Fruit fly (Drosophila melanogaster) whole organism, embryonic: ENCODE results near the gene Eip63E.

Experiments used
- Awh ChIP-seq: fragments of 200-800 bp; sonication (Bioruptor generic); IDR thresholded peaks from 2 replicates; pipeline ENCODE4, ENCODE4 v1.3.6; 2022; ENCODE audit warnings: missing biosample characterization, missing genetic modification characterization
- Blimp-1 ChIP-seq: fragments of 200-800 bp; sonication (Bioruptor generic); optimal IDR thresholded peaks from 3 replicates; lab custom pipeline; 2018; ENCODE audit warnings: missing biosample characterization, missing genetic modification characterization, mild to moderate bottlenecking, moderate library complexity, missing genetic modification reagents
- CG12744 ChIP-seq: fragments of 200-800 bp; sonication (Bioruptor generic); optimal IDR thresholded peaks from 2 replicates; lab custom pipeline; 2016; ENCODE audit warnings: missing biosample characterization, missing genetic modification characterization
- CG12769 ChIP-seq: fragments of 200-800 bp; sonication (Bioruptor generic); optimal IDR thresholded peaks from 2 replicates; lab custom pipeline; 2019; ENCODE audit warnings: missing biosample characterization, mild to moderate bottlenecking, missing genetic modification characterization, moderate library complexity
- CG14860 ChIP-seq: fragments of 200-800 bp; sonication (Bioruptor generic); IDR thresholded peaks from 3 replicates; pipeline ENCODE4 v1.3.6; 2022; ENCODE audit warnings: missing biosample characterization, missing genetic modification characterization; ENCODE audit not compliant: partially characterized antibody
- CG15696 ChIP-seq: fragments of 200-800 bp; sonication (Bioruptor generic); optimal IDR thresholded peaks from 2 replicates; lab custom pipeline; 2019; ENCODE audit warnings: missing biosample characterization, mild to moderate bottlenecking, missing genetic modification characterization, moderate library complexity
- CG1602 ChIP-seq: fragments of 200-800 bp; sonication (Bioruptor generic); optimal IDR thresholded peaks from 3 replicates; lab custom pipeline; 2016; ENCODE audit warnings: missing biosample characterization, missing genetic modification characterization
- CG17361 ChIP-seq: fragments of 200-800 bp; sonication (Bioruptor generic); IDR thresholded peaks from 3 replicates; pipeline ENCODE4 v1.3.6; 2022; ENCODE audit warnings: missing biosample characterization, missing genetic modification characterization
- CG18262 ChIP-seq: fragments of 200-800 bp; optimal IDR thresholded peaks from 3 replicates; lab custom pipeline; 2019; ENCODE audit warnings: missing biosample characterization, mild to moderate bottlenecking, missing genetic modification characterization, moderate library complexity
- CG2199 ChIP-seq: fragments of 200-800 bp; sonication (Bioruptor generic); IDR thresholded peaks from 3 replicates; pipeline ENCODE4 v1.3.6; 2022; ENCODE audit warnings: missing biosample characterization, missing genetic modification characterization
- CG33213 ChIP-seq: fragments of 200-800 bp; sonication (Bioruptor generic); optimal IDR thresholded peaks from 3 replicates; lab custom pipeline; 2016; ENCODE audit warnings: missing biosample characterization, missing genetic modification characterization
- CG4328 ChIP-seq: fragments of 200-800 bp; sonication (Bioruptor generic); optimal IDR thresholded peaks from 3 replicates; lab custom pipeline; 2017; ENCODE audit warnings: missing biosample characterization, missing genetic modification reagents, missing genetic modification characterization
- CG4707 ChIP-seq: fragments of 200-800 bp; sonication (Bioruptor generic); optimal IDR thresholded peaks from 2 replicates; lab custom pipeline; 2018; ENCODE audit warnings: missing biosample characterization, mild to moderate bottlenecking, missing genetic modification characterization, moderate library complexity
- CG4730 ChIP-seq: fragments of 200-800 bp; sonication (Bioruptor generic); IDR thresholded peaks from 2 replicates; pipeline ENCODE4 v1.3.6; 2022; ENCODE audit warnings: missing biosample characterization, missing genetic modification characterization
- CG6254 ChIP-seq: fragments of 200-800 bp; sonication (Bioruptor generic); optimal IDR thresholded peaks from 3 replicates; lab custom pipeline; 2017; ENCODE audit warnings: mild to moderate bottlenecking, missing biosample characterization, missing genetic modification reagents, missing genetic modification characterization
- CG6813 ChIP-seq: fragments of 200-800 bp; sonication (Bioruptor generic); optimal IDR thresholded peaks from 2 replicates; lab custom pipeline; 2017; ENCODE audit warnings: missing biosample characterization, missing genetic modification characterization, mild to moderate bottlenecking, moderate library complexity, missing genetic modification reagents
- CG8359 ChIP-seq: fragments of 200-800 bp; sonication (Bioruptor generic); optimal IDR thresholded peaks from 2 replicates; lab custom pipeline; 2017; ENCODE audit warnings: missing biosample characterization, mild to moderate bottlenecking, missing genetic modification characterization, borderline replicate concordance
- CG8924 ChIP-seq: fragments of 200-800 bp; optimal IDR thresholded peaks from 3 replicates; lab custom pipeline; 2019; ENCODE audit warnings: missing biosample characterization, mild to moderate bottlenecking, missing genetic modification characterization, moderate library complexity
- CG9437 ChIP-seq: fragments of 200-800 bp; sonication (Bioruptor generic); optimal IDR thresholded peaks from 2 replicates; lab custom pipeline; 2018; ENCODE audit warnings: missing biosample characterization, mild to moderate bottlenecking, missing genetic modification characterization
- CoRest ChIP-seq: fragments of 200-800 bp; sonication (Bioruptor generic); optimal IDR thresholded peaks from 3 replicates; lab custom pipeline; 2018; ENCODE audit warnings: missing biosample characterization, mild to moderate bottlenecking, missing genetic modification characterization, moderate library complexity
- D19A ChIP-seq: fragments of 200-800 bp; optimal IDR thresholded peaks from 3 replicates; lab custom pipeline; 2019; ENCODE audit warnings: missing biosample characterization, mild to moderate bottlenecking, missing genetic modification characterization, moderate library complexity
- Dbx ChIP-seq: fragments of 200-800 bp; sonication (Bioruptor generic); IDR thresholded peaks from 3 replicates; pipeline ENCODE4 v1.3.6; 2022; ENCODE audit warnings: missing biosample characterization, missing genetic modification characterization
- Deaf1 ChIP-seq: fragments of 200-800 bp; optimal IDR thresholded peaks from 3 replicates; lab custom pipeline; 2019; ENCODE audit warnings: missing biosample characterization, mild to moderate bottlenecking, missing genetic modification characterization, moderate library complexity
- Doc3 ChIP-seq: fragments of 200-800 bp; sonication (Bioruptor generic); IDR thresholded peaks from 3 replicates; pipeline ENCODE4 v1.3.6; 2022; ENCODE audit warnings: missing biosample characterization, missing genetic modification characterization; ENCODE audit not compliant: partially characterized antibody
- Ets65A ChIP-seq: fragments of 200-800 bp; sonication (Bioruptor generic); peaks from one replicate; lab custom pipeline; 2016; ENCODE audit warnings: missing biosample characterization, missing genetic modification characterization
- Fer1 ChIP-seq: fragments of 200-800 bp; sonication (Bioruptor generic); optimal IDR thresholded peaks from 2 replicates; lab custom pipeline; 2017; ENCODE audit warnings: missing biosample characterization, mild to moderate bottlenecking, missing genetic modification characterization
- GATAe ChIP-seq: fragments of 200-800 bp; sonication (Bioruptor generic); conservative IDR thresholded peaks from 2 replicates; pipeline ENCODE4 v1.3.6; 2022; ENCODE audit warnings: missing biosample characterization, missing genetic modification characterization
- HHEX ChIP-seq: fragments of 200-800 bp; sonication (Bioruptor generic); optimal IDR thresholded peaks from 3 replicates; lab custom pipeline; 2017; ENCODE audit warnings: missing biosample characterization, mild to moderate bottlenecking, missing genetic modification characterization, missing genetic modification reagents
- Mad ChIP-seq: fragments of 200-800 bp; sonication (Bioruptor generic); optimal IDR thresholded peaks from 2 replicates; lab custom pipeline; 2016; ENCODE audit warnings: missing biosample characterization, missing genetic modification characterization
- Ravus ChIP-seq: fragments of 200-800 bp; sonication (Bioruptor generic); IDR thresholded peaks from 2 replicates; pipeline ENCODE4 v1.3.6; 2022; ENCODE audit warnings: missing biosample characterization, missing genetic modification characterization
- TFAM ChIP-seq: fragments of 200-800 bp; sonication (Bioruptor generic); optimal IDR thresholded peaks from 2 replicates; lab custom pipeline; 2017; ENCODE audit warnings: missing biosample characterization, missing genetic modification characterization, inconsistent platforms
- ase ChIP-seq: fragments of 200-800 bp; sonication (Bioruptor generic); IDR thresholded peaks from 3 replicates; pipeline ENCODE4 v1.3.6; 2022; ENCODE audit warnings: missing biosample characterization, missing genetic modification characterization
- bigmax ChIP-seq: fragments of 200-800 bp; sonication (Bioruptor generic); optimal IDR thresholded peaks from 2 replicates; lab custom pipeline; 2018; ENCODE audit warnings: missing biosample characterization, mild to moderate bottlenecking, missing genetic modification characterization
- br ChIP-seq: fragments of >200 bp; optimal IDR thresholded peaks from 2 replicates; lab custom pipeline; 2017
- cg ChIP-seq: fragments of 200-800 bp; sonication (Bioruptor generic); optimal IDR thresholded peaks from 3 replicates; lab custom pipeline; 2019; ENCODE audit warnings: missing biosample characterization, mild to moderate bottlenecking, missing genetic modification characterization, moderate library complexity
- chm ChIP-seq: fragments of 200-800 bp; sonication (Bioruptor generic); IDR thresholded peaks from 2 replicates; pipeline ENCODE4 v1.3.6; 2022; ENCODE audit warnings: missing biosample characterization, missing genetic modification characterization
- esg ChIP-seq: fragments of 200-800 bp; sonication (Bioruptor generic); conservative IDR thresholded peaks from 2 replicates; pipeline ENCODE4 v1.3.6; 2022; ENCODE audit warnings: missing biosample characterization, missing genetic modification characterization
- fru ChIP-seq: fragments of >200 bp; optimal IDR thresholded peaks from 2 replicates; lab custom pipeline; 2017
- grn ChIP-seq: fragments of 200-800 bp; sonication (Bioruptor generic); optimal IDR thresholded peaks from 3 replicates; lab custom pipeline; 2017; ENCODE audit warnings: missing biosample characterization, missing genetic modification characterization
- hbn ChIP-seq: fragments of 200-800 bp; sonication (Bioruptor generic); IDR thresholded peaks from 2 replicates; pipeline ENCODE4 v1.3.6; 2022; ENCODE audit warnings: missing biosample characterization, missing genetic modification characterization; ENCODE audit not compliant: partially characterized antibody
- her ChIP-seq: fragments of 200-800 bp; sonication (Bioruptor generic); optimal IDR thresholded peaks from 2 replicates; lab custom pipeline; 2016; ENCODE audit warnings: missing biosample characterization, missing genetic modification characterization
- inv ChIP-seq: fragments of 200-800 bp; sonication (Bioruptor generic); IDR thresholded peaks from 2 replicates; pipeline ENCODE4 v1.3.6; 2022; ENCODE audit warnings: missing biosample characterization, missing genetic modification characterization; ENCODE audit not compliant: partially characterized antibody
- lab ChIP-seq: fragments of 200-800 bp; sonication (Bioruptor generic); optimal IDR thresholded peaks from 3 replicates; lab custom pipeline; 2017; ENCODE audit warnings: missing biosample characterization, missing genetic modification characterization, mild to moderate bottlenecking, moderate library complexity, missing genetic modification reagents
- lilli ChIP-seq: fragments of 200-800 bp; sonication (Bioruptor generic); optimal IDR thresholded peaks from 3 replicates; lab custom pipeline; 2016; ENCODE audit warnings: missing biosample characterization, missing genetic modification characterization
- mld ChIP-seq: fragments of 200-800 bp; sonication (Bioruptor generic); IDR thresholded peaks from 3 replicates; pipeline ENCODE4 v1.3.6; 2022; ENCODE audit warnings: missing biosample characterization, missing genetic modification characterization; ENCODE audit not compliant: partially characterized antibody
- nau ChIP-seq: fragments of 200-800 bp; sonication (Bioruptor generic); optimal IDR thresholded peaks from 3 replicates; lab custom pipeline; 2017; ENCODE audit warnings: missing biosample characterization, mild to moderate bottlenecking, missing genetic modification characterization, missing genetic modification reagents
- sisA ChIP-seq: fragments of 200-800 bp; sonication (Bioruptor generic); IDR thresholded peaks from 2 replicates; pipeline ENCODE4 v1.3.6; 2022; ENCODE audit warnings: missing biosample characterization, missing genetic modification characterization
- sr ChIP-seq: fragments of 200-800 bp; sonication (Bioruptor generic); IDR thresholded peaks from 3 replicates; pipeline ENCODE4 v1.3.6; 2022; ENCODE audit warnings: missing biosample characterization, missing genetic modification characterization
- stc ChIP-seq: fragments of 200-800 bp; sonication (Bioruptor generic); IDR thresholded peaks from 2 replicates; pipeline ENCODE4 v1.3.6; 2022; ENCODE audit warnings: missing biosample characterization, missing genetic modification characterization
- stwl ChIP-seq: fragments of 200-800 bp; sonication (Bioruptor generic); optimal IDR thresholded peaks from 3 replicates; lab custom pipeline; 2018; ENCODE audit warnings: missing biosample characterization, mild to moderate bottlenecking, missing genetic modification characterization, moderate library complexity
- zen ChIP-seq: fragments of 200-800 bp; sonication (Bioruptor generic); optimal IDR thresholded peaks from 3 replicates; lab custom pipeline; 2018; ENCODE audit warnings: missing biosample characterization, mild to moderate bottlenecking, missing genetic modification characterization, moderate library complexity

The Eip63E gene

DNA sequence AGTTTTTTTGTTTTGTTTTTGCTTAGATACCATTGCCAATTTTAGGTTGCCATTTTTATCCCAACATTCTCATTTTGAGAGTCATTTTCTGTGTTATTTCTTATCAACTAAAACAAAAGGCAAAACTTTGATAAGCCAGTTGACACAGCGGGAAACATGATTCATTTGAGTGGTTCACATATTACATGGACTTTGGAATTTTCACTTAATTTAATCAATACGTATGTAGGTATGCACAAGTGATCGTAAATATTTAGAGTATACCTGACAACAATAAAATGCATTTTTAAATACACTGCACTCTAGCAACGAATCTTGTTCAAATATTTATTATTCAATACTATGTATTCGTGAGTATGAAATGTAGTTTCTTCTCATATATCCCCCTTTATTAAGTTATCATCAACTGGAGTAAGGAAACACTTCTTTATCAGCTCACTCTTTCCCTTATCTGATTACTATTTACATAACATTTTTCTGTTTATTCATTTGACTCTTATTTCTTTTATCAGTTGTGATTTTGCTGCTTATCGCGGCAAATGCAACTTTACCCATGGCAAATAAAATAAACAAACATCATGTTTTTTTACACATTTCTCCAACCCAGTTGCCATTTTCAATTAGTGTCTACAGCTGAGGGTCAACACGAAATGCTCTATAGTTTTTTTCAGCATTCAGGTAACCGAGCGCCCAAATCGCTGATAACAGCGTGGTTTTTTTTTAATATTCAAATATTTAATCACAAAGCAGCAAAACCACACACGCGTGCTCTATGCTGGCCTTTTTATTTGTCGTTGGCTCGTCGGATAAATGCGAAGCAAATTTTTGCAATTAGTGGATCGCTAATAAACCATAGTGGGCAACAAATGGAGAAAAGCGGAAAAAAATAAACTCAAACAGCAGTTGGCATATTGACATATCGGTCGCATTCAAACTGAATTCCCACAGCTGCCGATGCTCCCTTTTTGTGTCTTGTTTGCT is 3.3 kb downstream of the Eip63E start (continued):
- TF ChIP-seq cg (GFP tag; lab: Kevin White, UChicago) = no peak
- no peak for TF ChIP-seq sisA (GFP tag; lab: Robert Waterston, UW)
- TF ChIP-seq grn (GFP tag; lab: Kevin White, UChicago) = peak; percentile 48
- TF ChIP-seq Ravus (GFP tag; lab: Robert Waterston, UW) = no peak
- TF ChIP-seq CoRest = peak; percentile 24
- no peak for TF ChIP-seq br
- no peak for TF ChIP-seq CG17361
- TF ChIP-seq stwl (tag; lab: Kevin White, UChicago) = no peak
- TF ChIP-seq stc = no peak; the same call in 1 of the 2 replicates
- TF ChIP-seq fru (lab: Kevin White, UChicago) = no peak
- TF ChIP-seq CG15696 = peak; percentile 84
- peak; percentile 44; the same call in 1 of the 2 replicates for TF ChIP-seq Awh (GFP tag; lab: Robert Waterston, UW)
- TF ChIP-seq CG8924 = peak; percentile 59
- peak; percentile 65 for TF ChIP-seq Fer1
- peak; percentile 24 for TF ChIP-seq HHEX
- TF ChIP-seq lilli (GFP tag; lab: Kevin White, UChicago) = peak; percentile 15
- TF ChIP-seq CG4707 (GFP tag; lab: Kevin White, UChicago) = peak; percentile 22
- no peak for TF ChIP-seq mld
- no peak for TF ChIP-seq Deaf1
- TF ChIP-seq chm (GFP tag; lab: Robert Waterston, UW) = no peak
- no peak for TF ChIP-seq Mad (GFP tag; lab: Kevin White, UChicago)
- no peak for TF ChIP-seq CG14860 (GFP tag; lab: Robert Waterston, UW)
- no peak for TF ChIP-seq inv (GFP tag; lab: Robert Waterston, UW)
- TF ChIP-seq Dbx = no peak; the same call in 2 of the 3 replicates
- no peak for TF ChIP-seq esg (GFP tag; lab: Robert Waterston, UW)
- no peak for TF ChIP-seq CG9437 (GFP tag; lab: Kevin White, UChicago)
- TF ChIP-seq CG1602 (GFP tag; lab: Kevin White, UChicago) = no peak
- no peak for TF ChIP-seq CG8359
- TF ChIP-seq CG4730 (GFP tag; lab: Robert Waterston, UW) = no peak
- TF ChIP-seq Doc3 (GFP tag; lab: Robert Waterston, UW) = no peak
- TF ChIP-seq GATAe = no peak
- TF ChIP-seq CG12744 (GFP tag; lab: Kevin White, UChicago) = peak; percentile 37
- peak; percentile 13 for TF ChIP-seq CG6254 (GFP tag; lab: Kevin White, UChicago)
- TF ChIP-seq her (GFP tag; lab: Kevin White, UChicago) = no peak
- TF ChIP-seq hbn (GFP tag; lab: Robert Waterston, UW) = no peak
- TF ChIP-seq lab (GFP tag; lab: Kevin White, UChicago) = peak; percentile 61

DNA sequence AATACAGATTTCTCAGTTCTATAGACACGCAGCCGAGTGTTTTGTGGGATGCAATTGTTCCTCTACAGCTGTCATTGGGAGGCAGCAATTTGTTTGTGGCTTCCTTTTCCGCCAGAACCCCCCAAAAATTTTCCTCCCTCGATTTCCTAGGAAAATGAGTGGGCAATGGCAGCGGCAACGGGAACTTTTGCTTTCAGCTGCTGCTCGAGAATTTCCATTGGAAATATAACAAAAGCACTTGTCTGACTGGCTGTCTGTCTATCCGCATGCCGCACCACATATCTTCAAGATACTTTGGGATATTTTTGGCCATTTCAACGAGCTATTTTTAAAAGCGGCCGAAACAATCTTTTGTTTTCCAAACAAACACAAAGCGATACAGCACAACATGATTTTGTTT is 8.2 kb downstream of the Eip63E start:
- TF ChIP-seq CG18262 (tag; lab: Kevin White, UChicago) (no peak), CG12769 (tag; lab: Kevin White, UChicago) (peak; percentile 66), CG2199 (0 out of 3 replicates have a peak, but pooled peaks have one; percentile 17), nau (GFP tag; lab: Kevin White, UChicago) (peak; percentile 51), bigmax (GFP tag; lab: Kevin White, UChicago) (no peak), zen (tag; lab: Kevin White, UChicago) (no peak), Ets65A (GFP tag; lab: Kevin White, UChicago) (no peak), CG33213 (GFP tag; lab: Kevin White, UChicago) (no peak), D19A (tag; lab: Kevin White, UChicago) (no peak), CG4328 (GFP tag; lab: Kevin White, UChicago) (no peak), ase (GFP tag; lab: Robert Waterston, UW) (no peak), sr (GFP tag; lab: Robert Waterston, UW) (peak; percentile 57; the same call in 1 of the 3 replicates), TFAM (no peak), Blimp-1 (peak; percentile 25), CG6813 (GFP tag; lab: Kevin White, UChicago) (no peak)
